Worm (Caenorhabditis elegans) whole organism, L1 larva: ENCODE measurements around the gene Y7A5A.20.
A peak's percentile ranks its signal among the peaks of the same experiment; 100 is the strongest.

Experiments
- dpl-1 ChIP-seq, 3 experiments: fragments of 150-350 bp in 2 of 3; sonication (generic microtip) in 1 of 3; optimal IDR thresholded peaks; 2 replicates each; lab custom pipeline; 2014 to 2017; ENCODE audit warnings: missing biosample characterization in 3 of 3, missing genetic modification characterization in 3 of 3, missing genetic modification reagents in 3 of 3
- lin-39 ChIP-seq: fragments of 150-350 bp; optimal IDR thresholded peaks from 2 replicates; lab custom pipeline; 2014; ENCODE audit warnings: missing biosample characterization, missing genetic modification reagents, missing genetic modification characterization
- lsy-2 ChIP-seq, 2 experiments: fragments of 150-350 bp; optimal IDR thresholded peaks; 2 replicates each; lab custom pipeline; 2014; ENCODE audit warnings: missing biosample characterization in 2 of 2, missing genetic modification characterization in 2 of 2
- nhr-12 ChIP-seq: sonication (generic microtip); optimal IDR thresholded peaks from 2 replicates; lab custom pipeline; 2017; ENCODE audit warnings: missing biosample characterization, missing genetic modification characterization
- nhr-77 ChIP-seq: fragments of 150-350 bp; optimal IDR thresholded peaks from 2 replicates; lab custom pipeline; 2014; ENCODE audit warnings: missing biosample characterization, missing genetic modification characterization
- nhr-84 ChIP-seq: sonication (generic microtip); optimal IDR thresholded peaks from 2 replicates; lab custom pipeline; 2017; ENCODE audit warnings: missing biosample characterization, missing genetic modification characterization
- pqm-1 ChIP-seq: sonication (generic microtip); optimal IDR thresholded peaks from 3 replicates; lab custom pipeline; 2017; ENCODE audit warnings: missing biosample characterization, missing genetic modification characterization
- sox-4 ChIP-seq: sonication (generic microtip); optimal IDR thresholded peaks from 2 replicates; lab custom pipeline; 2016; ENCODE audit warnings: missing genetic modification characterization, missing compliant biosample characterization
- unc-62 ChIP-seq: fragments of 150-350 bp; optimal IDR thresholded peaks from 2 replicates; lab custom pipeline; 2014; ENCODE audit warnings: missing biosample characterization, missing genetic modification reagents, missing genetic modification characterization
- zag-1 ChIP-seq: fragments of 150-350 bp; optimal IDR thresholded peaks from 2 replicates; lab custom pipeline; 2014; ENCODE audit warnings: missing biosample characterization, missing genetic modification characterization
- ztf-4 ChIP-seq: fragments of 150-350 bp; optimal IDR thresholded peaks from 2 replicates; lab custom pipeline; 2014; ENCODE audit warnings: missing biosample characterization, missing genetic modification characterization

DNA sequence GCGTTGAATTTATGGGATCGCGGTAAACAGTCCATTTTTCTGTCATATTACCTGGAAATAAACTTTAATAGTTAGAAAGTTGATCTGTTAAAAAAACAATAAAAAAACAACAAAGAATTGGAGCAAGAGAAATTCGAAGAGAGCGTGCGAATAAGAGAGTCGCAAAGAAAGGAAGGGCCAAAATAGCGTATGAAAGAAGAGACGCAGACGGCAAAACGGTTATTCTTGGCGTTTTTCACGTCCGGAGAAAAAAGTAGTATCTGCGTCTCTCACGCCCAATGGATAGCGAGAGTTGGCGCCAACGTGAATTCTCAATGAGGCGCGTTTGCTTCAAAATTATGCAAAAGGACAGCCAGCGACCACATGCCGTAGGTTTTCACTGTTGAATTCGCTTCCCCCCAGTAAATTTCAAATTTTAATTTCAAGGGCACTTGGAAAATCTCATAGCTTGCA, 32.4 kb downstream of the Y7A5A.20 start, which contains the start of gene F53H4.6:
- peak; percentile 22 to 62 (median 23) for TF ChIP-seq dpl-1 (GFP tag; optimal IDR thresholded peaks at IDR 0.05; lab: Kevin White, UChicago)
- peak; percentile 13 to 54 for TF ChIP-seq lsy-2 (tag; optimal IDR thresholded peaks at IDR 0.05; lab: Kevin White, UChicago)
- no peak for TF ChIP-seq lin-39 (tag; lab: Kevin White, UChicago)
- no peak for TF ChIP-seq nhr-12 (tag; lab: Kevin White, UChicago)
- TF ChIP-seq pqm-1, result no peak
- TF ChIP-seq ztf-4 (tag; lab: Kevin White, UChicago), result no peak
- TF ChIP-seq nhr-77 (tag; lab: Kevin White, UChicago), result no peak
- no peak for TF ChIP-seq unc-62
- TF ChIP-seq nhr-84, result no peak
- no peak for TF ChIP-seq zag-1 (tag; lab: Kevin White, UChicago)
- TF ChIP-seq sox-4 (tag; lab: Kevin White, UChicago), result no peak
